Worm (Caenorhabditis elegans): ENCODE results near the gene rpl-42.

ce11 chrII:11127364-11127763, 34.9 kb downstream of the rpl-42 start, which contains the start of gene F40F8.1:
- TF ChIP-seq fkh-10 (GFP tag; optimal IDR thresholded peaks at IDR 0.05) = no peak
- no peak for TF ChIP-seq unc-130 (tag; optimal IDR thresholded peaks at IDR 0.05)
- TF ChIP-seq dpl-1 (GFP tag; optimal IDR thresholded peaks at IDR 0.05) = no peak
- no peak for TF ChIP-seq ceh-88 (GFP tag; IDR thresholded peaks at IDR 0.05)
- TF ChIP-seq skn-1 (tag; optimal IDR thresholded peaks at IDR 0.05) = no peak
- TF ChIP-seq C16A3.4 (tag; optimal IDR thresholded peaks at IDR 0.05) = no peak
- TF ChIP-seq mab-9 (GFP tag; IDR thresholded peaks at IDR 0.05) = no peak
- TF ChIP-seq egl-13 (tag; optimal IDR thresholded peaks at IDR 0.05) = no peak
- TF ChIP-seq nhr-20 (tag; optimal IDR thresholded peaks at IDR 0.05) = no peak
- no peak for TF ChIP-seq elt-2 (tag; optimal IDR thresholded peaks at IDR 0.05)
- no peak for TF ChIP-seq pqm-1 (tag; optimal IDR thresholded peaks at IDR 0.05)
- no peak for TF ChIP-seq lir-3 (tag; optimal IDR thresholded peaks at IDR 0.05; ENCODE audit: poor library complexity)
- TF ChIP-seq aly-2 (tag; optimal IDR thresholded peaks at IDR 0.05) = no peak
- TF ChIP-seq efl-3 (GFP tag; optimal IDR thresholded peaks at IDR 0.05) = no peak
